Worm (Caenorhabditis elegans) whole organism, L2 larva: Measurements from ENCODE around the gene hira-1.

Experiments used
- alr-1 ChIP-seq: fragments of 150-350 bp; optimal IDR thresholded peaks from 2 replicates; lab custom pipeline; 2014; ENCODE audit warnings: missing biosample characterization, missing genetic modification characterization
- aly-2 ChIP-seq: fragments of 150-350 bp; optimal IDR thresholded peaks from 2 replicates; lab custom pipeline; 2014; ENCODE audit warnings: missing biosample characterization, missing genetic modification characterization
- ceh-16 ChIP-seq: fragments of 150-350 bp; optimal IDR thresholded peaks from 2 replicates; lab custom pipeline; 2014; ENCODE audit warnings: missing biosample characterization, missing genetic modification characterization
- dmd-4 ChIP-seq: sonication (generic microtip); optimal IDR thresholded peaks from 2 replicates; lab custom pipeline; 2017; ENCODE audit warnings: missing biosample characterization, missing genetic modification characterization
- elt-1 ChIP-seq: fragments of 150-350 bp; optimal IDR thresholded peaks from 2 replicates; lab custom pipeline; 2014; ENCODE audit warnings: missing biosample characterization, missing genetic modification characterization
- elt-3 ChIP-seq: sonication (generic microtip); optimal IDR thresholded peaks from 2 replicates; lab custom pipeline; 2017; ENCODE audit warnings: missing biosample characterization, missing genetic modification characterization
- fos-1 ChIP-seq: fragments of 150-350 bp; optimal IDR thresholded peaks from 2 replicates; lab custom pipeline; 2014; ENCODE audit warnings: missing biosample characterization, missing genetic modification characterization
- gmeb-1 ChIP-seq: fragments of 150-350 bp; optimal IDR thresholded peaks from 2 replicates; lab custom pipeline; 2014; ENCODE audit warnings: missing biosample characterization, missing genetic modification characterization
- lin-39 ChIP-seq: fragments of 150-350 bp; optimal IDR thresholded peaks from 2 replicates; lab custom pipeline; 2014; ENCODE audit warnings: missing biosample characterization, missing genetic modification reagents, missing genetic modification characterization
- nhr-11 ChIP-seq: fragments of 150-350 bp; optimal IDR thresholded peaks from 2 replicates; lab custom pipeline; 2014; ENCODE audit warnings: missing biosample characterization, missing genetic modification characterization
- nhr-129 ChIP-seq: fragments of 150-350 bp; optimal IDR thresholded peaks from 2 replicates; lab custom pipeline; 2014; ENCODE audit warnings: missing biosample characterization, missing genetic modification characterization
- nhr-21 ChIP-seq: fragments of 150-350 bp; optimal IDR thresholded peaks from 2 replicates; lab custom pipeline; 2014; ENCODE audit warnings: missing biosample characterization, missing genetic modification characterization
- snpc-4 ChIP-seq: fragments of 150-350 bp; optimal IDR thresholded peaks from 2 replicates; lab custom pipeline; 2014; ENCODE audit warnings: missing biosample characterization, missing genetic modification characterization
- unc-55 ChIP-seq: fragments of 150-350 bp; sonication (generic microtip); optimal IDR thresholded peaks from 3 replicates; lab custom pipeline; 2014; ENCODE audit warnings: missing biosample characterization, missing genetic modification reagents, missing genetic modification characterization

DNA sequence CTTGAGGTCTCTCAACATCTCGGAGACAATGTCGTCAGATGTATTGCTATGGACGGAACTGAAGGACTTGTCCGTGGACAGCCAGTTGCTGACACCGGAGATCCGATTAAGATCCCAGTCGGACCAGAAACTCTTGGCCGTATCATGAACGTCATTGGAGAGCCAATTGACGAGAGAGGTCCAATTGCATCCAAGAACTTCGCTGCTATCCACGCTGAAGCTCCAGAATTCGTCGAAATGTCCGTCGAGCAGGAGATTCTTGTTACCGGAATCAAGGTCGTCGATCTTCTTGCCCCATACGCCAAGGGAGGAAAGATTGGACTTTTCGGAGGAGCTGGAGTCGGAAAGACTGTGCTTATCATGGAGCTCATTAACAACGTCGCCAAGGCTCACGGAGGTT, 37.9 kb downstream of the hira-1 start:
- TF ChIP-seq unc-55 (GFP tag; lab: Kevin White, UChicago): no peak
- TF ChIP-seq alr-1 (tag; lab: Kevin White, UChicago): no peak
- no peak for TF ChIP-seq dmd-4 (tag; lab: Kevin White, UChicago)
- TF ChIP-seq snpc-4 (tag; lab: Kevin White, UChicago): no peak
- no peak for TF ChIP-seq nhr-21 (tag; lab: Kevin White, UChicago)
- TF ChIP-seq aly-2 (tag; lab: Kevin White, UChicago): no peak
- TF ChIP-seq nhr-129 (tag; lab: Kevin White, UChicago): no peak
- TF ChIP-seq lin-39 (tag; lab: Kevin White, UChicago): no peak
- no peak for TF ChIP-seq ceh-16 (tag; lab: Kevin White, UChicago)
- TF ChIP-seq nhr-11 (tag; lab: Kevin White, UChicago): no peak
- TF ChIP-seq fos-1 (tag; lab: Kevin White, UChicago): no peak
- TF ChIP-seq elt-1: no peak
- TF ChIP-seq gmeb-1: no peak
- no peak for TF ChIP-seq elt-3
